Fruit fly (Drosophila melanogaster) whole organism, wandering third instar larva: ENCODE measurements around the gene CG3655.

Experiments
- CG32264 ChIP-seq: fragments of 200-800 bp; sonication (Bioruptor generic); optimal IDR thresholded peaks from 2 replicates; lab custom pipeline; 2016; ENCODE audit warnings: missing biosample characterization, missing genetic modification characterization
- CG9705 ChIP-seq: fragments of 200-800 bp; sonication (Bioruptor generic); optimal IDR thresholded peaks from 2 replicates; lab custom pipeline; 2018; ENCODE audit warnings: missing biosample characterization, mild to moderate bottlenecking, missing genetic modification characterization
- CrebA ChIP-seq: fragments of 200-800 bp; sonication (Bioruptor generic); optimal IDR thresholded peaks from 2 replicates; lab custom pipeline; 2016; ENCODE audit warnings: missing biosample characterization, mild to moderate bottlenecking, missing genetic modification characterization, borderline replicate concordance
- Dfd ChIP-seq: fragments of >200 bp; optimal IDR thresholded peaks from 2 replicates; lab custom pipeline; 2017; ENCODE audit warnings: missing biosample characterization, missing genetic modification characterization
- GATAd ChIP-seq: sonication (Bioruptor generic); optimal IDR thresholded peaks from 2 replicates; lab custom pipeline; 2016; ENCODE audit warnings: missing biosample characterization, missing genetic modification characterization
- HLH106 ChIP-seq: fragments of 200-800 bp; optimal IDR thresholded peaks from 3 replicates; lab custom pipeline; 2019; ENCODE audit warnings: missing biosample characterization, mild to moderate bottlenecking, missing genetic modification characterization, moderate library complexity
- Hnf4 ChIP-seq: fragments of 200-800 bp; sonication (Bioruptor generic); optimal IDR thresholded peaks from 2 replicates; lab custom pipeline; 2016; ENCODE audit warnings: missing biosample characterization, mild to moderate bottlenecking, missing genetic modification characterization
- Hr78 ChIP-seq: fragments of >200 bp; optimal IDR thresholded peaks from 2 replicates; lab custom pipeline; 2017; ENCODE audit warnings: missing biosample characterization, missing genetic modification characterization
- Hr83 ChIP-seq: fragments of 200-300 bp; sonication (Bioruptor generic); optimal IDR thresholded peaks from 2 replicates; lab custom pipeline; 2016; ENCODE audit warnings: missing biosample characterization, mild to moderate bottlenecking, missing genetic modification characterization, moderate library complexity; ENCODE audit not compliant: poor library complexity, severe bottlenecking
- Jra ChIP-seq: sonication (Bioruptor generic); optimal IDR thresholded peaks from 2 replicates; lab custom pipeline; 2016; ENCODE audit warnings: missing biosample characterization, missing genetic modification characterization
- Mio ChIP-seq: sonication (Bioruptor generic); optimal IDR thresholded peaks from 2 replicates; lab custom pipeline; 2016; ENCODE audit warnings: missing biosample characterization, missing genetic modification characterization
- Myc ChIP-seq: fragments of >200 bp; optimal IDR thresholded peaks from 2 replicates; lab custom pipeline; 2017
- N ChIP-seq: fragments of >200 bp; optimal IDR thresholded peaks from 2 replicates; lab custom pipeline; 2018; ENCODE audit warnings: missing biosample characterization, missing external identifiers, missing genetic modification characterization
- OdsH ChIP-seq: fragments of 200-800 bp; sonication (Bioruptor generic); optimal IDR thresholded peaks from 2 replicates; lab custom pipeline; 2016; ENCODE audit warnings: missing biosample characterization, mild to moderate bottlenecking, missing genetic modification characterization
- Rel ChIP-seq, 2 experiments: fragments of 200-800 bp; sonication (Bioruptor generic) in 1 of 2; optimal IDR thresholded peaks; 2 replicates in 1 of 2; 3 replicates in 1 of 2; lab custom pipeline; 2016 to 2019; ENCODE audit warnings: mild to moderate bottlenecking in 2 of 2, missing biosample characterization in 2 of 2, missing genetic modification characterization in 2 of 2, moderate library complexity in 1 of 2
- Sp1 ChIP-seq: fragments of 200-800 bp; sonication (Bioruptor generic); optimal IDR thresholded peaks from 3 replicates; lab custom pipeline; 2019; ENCODE audit warnings: missing biosample characterization, mild to moderate bottlenecking, missing genetic modification characterization, moderate library complexity
- Vsx2 ChIP-seq: fragments of 200-300, 225-300 bp; sonication (Bioruptor generic); optimal IDR thresholded peaks from 2 replicates; lab custom pipeline; 2018; ENCODE audit warnings: missing biosample characterization, missing genetic modification characterization; ENCODE audit not compliant: partially characterized antibody
- br ChIP-seq: fragments of 200-800 bp; sonication (Bioruptor generic); optimal IDR thresholded peaks from 2 replicates; lab custom pipeline; 2016; ENCODE audit warnings: missing biosample characterization, missing genetic modification characterization
- brk ChIP-seq: fragments of 200-800 bp; sonication (Bioruptor generic); optimal IDR thresholded peaks from 2 replicates; lab custom pipeline; 2016; ENCODE audit warnings: missing biosample characterization, mild to moderate bottlenecking, missing genetic modification characterization
- dsf ChIP-seq: sonication (Bioruptor generic); optimal IDR thresholded peaks from 2 replicates; lab custom pipeline; 2016; ENCODE audit warnings: missing biosample characterization, missing genetic modification characterization, borderline replicate concordance
- ey ChIP-seq: fragments of 200-800 bp; sonication (Bioruptor generic); optimal IDR thresholded peaks from 2 replicates; lab custom pipeline; 2016; ENCODE audit warnings: missing biosample characterization, missing genetic modification characterization
- foxo ChIP-seq, 2 experiments: fragments of 200-800 bp; sonication (Bioruptor generic); optimal IDR thresholded peaks; 2 replicates in 1 of 2; 3 replicates in 1 of 2; lab custom pipeline; 2016 to 2017; ENCODE audit warnings: missing biosample characterization in 2 of 2, missing genetic modification characterization in 2 of 2
- h ChIP-seq: fragments of 200-800 bp; sonication (Bioruptor generic); optimal IDR thresholded peaks from 3 replicates; lab custom pipeline; 2016; ENCODE audit warnings: missing biosample characterization, mild to moderate bottlenecking, missing genetic modification characterization
- jim ChIP-seq: fragments of 175-275, 200-325 bp; sonication (Bioruptor generic); optimal IDR thresholded peaks from 2 replicates; lab custom pipeline; 2016; ENCODE audit warnings: missing biosample characterization, mild to moderate bottlenecking, missing genetic modification characterization
- lola ChIP-seq: fragments of >200 bp; optimal IDR thresholded peaks from 2 replicates; lab custom pipeline; 2017; ENCODE audit warnings: missing biosample characterization, missing genetic modification characterization
- pan ChIP-seq: fragments of >200 bp; optimal IDR thresholded peaks from 2 replicates; lab custom pipeline; 2017
- rgr ChIP-seq: fragments of 200-800 bp; sonication (Bioruptor generic); optimal IDR thresholded peaks from 3 replicates; lab custom pipeline; 2016; ENCODE audit warnings: missing biosample characterization, mild to moderate bottlenecking, missing genetic modification characterization
- sage ChIP-seq: fragments of 200-800 bp; sonication (Bioruptor generic); optimal IDR thresholded peaks from 2 replicates; lab custom pipeline; 2016; ENCODE audit warnings: missing biosample characterization, mild to moderate bottlenecking, missing genetic modification characterization
- sv ChIP-seq: fragments of 200-800 bp; sonication (Bioruptor generic); optimal IDR thresholded peaks from 3 replicates; lab custom pipeline; 2016; ENCODE audit warnings: missing biosample characterization, missing genetic modification characterization
- tai ChIP-seq: sonication (Bioruptor generic); optimal IDR thresholded peaks from 2 replicates; lab custom pipeline; 2016; ENCODE audit warnings: missing biosample characterization, missing genetic modification characterization
- usp ChIP-seq: fragments of >200 bp; optimal IDR thresholded peaks from 2 replicates; lab custom pipeline; 2017; ENCODE audit warnings: missing biosample characterization, missing genetic modification characterization
- woc ChIP-seq: sonication (Bioruptor generic); optimal IDR thresholded peaks from 2 replicates; lab custom pipeline; 2016; ENCODE audit warnings: missing biosample characterization, mild to moderate bottlenecking, missing genetic modification characterization

The CG3655 gene

DNA sequence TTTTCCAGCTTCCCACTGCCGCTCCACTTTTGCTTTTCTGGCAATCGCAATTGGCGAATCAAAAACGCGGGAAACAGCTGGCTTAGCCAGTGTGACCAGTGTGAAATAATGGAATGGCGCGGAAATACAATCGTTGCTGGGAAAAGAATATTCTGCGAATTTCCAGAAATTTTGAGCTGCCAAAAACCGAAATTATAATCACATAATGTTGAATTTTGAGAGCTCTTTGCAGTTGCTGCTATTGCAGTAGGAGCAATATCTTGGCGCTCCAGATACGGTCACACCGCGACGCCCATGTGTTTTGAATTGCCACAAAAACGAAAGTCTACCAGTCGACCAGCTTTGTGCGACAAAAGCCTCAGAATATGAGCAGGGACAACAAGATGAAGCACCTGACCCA, 104.2 kb downstream of the CG3655 start, which contains the start of the genes Cdc45 and Rpp21:
Gene Cdc45, minus strand, starts transcription at position 79 of the 400 bp plus-strand sequence.
Gene Rpp21, plus strand, starts transcription at position 281 of the 400 bp plus-strand sequence.
- TF ChIP-seq Vsx2 (no peak), sv (GFP tag; lab: Kevin White, UChicago) (no peak), usp (no peak), rgr (GFP tag; lab: Kevin White, UChicago) (no peak), Myc (lab: Kevin White, UChicago) (peak; percentile 35), br (no peak), Mio (GFP tag; lab: Kevin White, UChicago) (no peak), HLH106 (tag; lab: Kevin White, UChicago) (peak; percentile 13), ey (GFP tag; lab: Kevin White, UChicago) (no peak), CG32264 (GFP tag; lab: Kevin White, UChicago) (no peak), Hr83 (GFP tag; lab: Kevin White, UChicago) (no peak), CrebA (GFP tag; lab: Kevin White, UChicago) (no peak), N (GFP tag; lab: Kevin White, UChicago) (no peak), Hr78 (GFP tag; lab: Kevin White, UChicago) (no peak), h (peak; percentile 10), tai (GFP tag; lab: Kevin White, UChicago) (no peak), woc (GFP tag; lab: Kevin White, UChicago) (no peak), Dfd (GFP tag; lab: Kevin White, UChicago) (no peak), CG9705 (GFP tag; lab: Kevin White, UChicago) (no peak), Hnf4 (no peak), jim (GFP tag; lab: Kevin White, UChicago) (no peak), brk (GFP tag; lab: Kevin White, UChicago) (no peak), Rel (GFP tag; optimal IDR thresholded peaks at IDR 0.05; lab: Kevin White, UChicago) (no peak), Rel (tag; optimal IDR thresholded peaks at IDR 0.05; lab: Kevin White, UChicago) (peak; percentile 26), OdsH (no peak), GATAd (GFP tag; lab: Kevin White, UChicago) (no peak), foxo (GFP tag; optimal IDR thresholded peaks at IDR 0.05; lab: Kevin White, UChicago) (peak in 1 of 2 experiments; percentile 3), dsf (no peak), Jra (GFP tag; lab: Kevin White, UChicago) (no peak), pan (lab: Kevin White, UChicago) (no peak), lola (GFP tag; lab: Kevin White, UChicago) (no peak), Sp1 (GFP tag; lab: Kevin White, UChicago) (no peak), sage (no peak)
- TF ChIP-seq, all 38 proteins: peak for 5

DNA sequence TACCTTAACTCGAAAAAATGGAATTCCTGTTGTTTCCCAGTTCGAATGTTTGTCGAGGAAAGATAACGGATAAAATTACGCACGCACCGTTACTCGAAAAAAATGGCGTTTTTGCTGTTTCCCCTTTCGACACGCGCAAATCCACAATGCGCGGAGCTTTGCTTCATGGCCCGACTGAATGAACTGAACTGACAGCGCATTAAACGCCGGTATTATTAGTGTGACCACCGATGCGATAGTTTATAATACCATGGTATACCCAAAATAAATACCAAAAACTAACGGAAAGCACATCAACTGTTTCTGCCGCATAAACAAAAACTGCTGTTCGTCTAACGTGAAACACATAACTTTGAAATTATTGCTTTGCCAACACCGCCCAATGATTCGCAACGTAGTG, 108.2 kb downstream of the CG3655 start, which contains the start of the genes CG32814, CG11638 and CG3021:
Gene CG32814, minus strand, starts transcription at position 190 of the 400 bp plus-strand sequence.
Gene CG11638, minus strand, starts transcription at position 193 of the 400 bp plus-strand sequence.
Gene CG3021, plus strand, starts transcription at position 281 of the 400 bp plus-strand sequence.
- peak; percentile 11 for TF ChIP-seq rgr (GFP tag; lab: Kevin White, UChicago)
- TF ChIP-seq Hnf4, result no peak
- no peak for TF ChIP-seq N (GFP tag; lab: Kevin White, UChicago)
- no peak for TF ChIP-seq pan (lab: Kevin White, UChicago)
- no peak for TF ChIP-seq dsf
- no peak for TF ChIP-seq sv (GFP tag; lab: Kevin White, UChicago)
- TF ChIP-seq Myc (lab: Kevin White, UChicago), result no peak
- no peak for TF ChIP-seq Rel (GFP tag; optimal IDR thresholded peaks at IDR 0.05; lab: Kevin White, UChicago)
- TF ChIP-seq Rel (tag; optimal IDR thresholded peaks at IDR 0.05; lab: Kevin White, UChicago), result peak; percentile 75
